Worm (Caenorhabditis elegans): ENCODE data around the gene twk-20.

DNA sequence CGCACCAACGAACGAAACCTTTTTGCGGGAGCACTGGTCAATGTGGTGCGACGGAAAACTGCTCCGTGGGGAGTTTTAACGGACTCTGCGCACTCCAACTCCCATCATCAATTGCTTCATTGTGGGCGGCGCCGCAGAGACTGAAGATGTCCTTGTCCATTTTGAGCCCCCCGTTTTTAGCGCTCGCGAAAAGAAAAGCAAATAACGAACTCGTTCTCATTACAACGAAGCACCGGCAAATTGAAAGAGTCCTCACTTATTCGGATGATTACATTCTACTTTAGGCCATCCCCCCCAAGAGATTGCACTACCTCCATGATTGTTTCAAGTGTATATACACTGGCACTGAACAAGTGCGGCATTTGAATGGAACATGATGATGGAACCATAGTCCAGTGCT lies 7.1 kb downstream of the twk-20 start, which contains the start of gene acr-9:
- TF ChIP-seq unc-98 (GFP tag; IDR thresholded peaks at IDR 0.05) (no peak), nhr-237 (tag; optimal IDR thresholded peaks at IDR 0.05) (no peak), elt-3 (tag; optimal IDR thresholded peaks at IDR 0.05) (no peak), lsy-2 (tag; optimal IDR thresholded peaks at IDR 0.05) (no peak), zag-1 (tag; optimal IDR thresholded peaks at IDR 0.05) (no peak), ces-1 (GFP tag; optimal IDR thresholded peaks at IDR 0.05) (no peak)

All from whole organism, L1 larva.